Worm (Caenorhabditis elegans): ENCODE data around the gene cnc-5.
A peak's percentile ranks its signal among the peaks of the same experiment; 100 is the strongest.

cnc-5 gene

DNA sequence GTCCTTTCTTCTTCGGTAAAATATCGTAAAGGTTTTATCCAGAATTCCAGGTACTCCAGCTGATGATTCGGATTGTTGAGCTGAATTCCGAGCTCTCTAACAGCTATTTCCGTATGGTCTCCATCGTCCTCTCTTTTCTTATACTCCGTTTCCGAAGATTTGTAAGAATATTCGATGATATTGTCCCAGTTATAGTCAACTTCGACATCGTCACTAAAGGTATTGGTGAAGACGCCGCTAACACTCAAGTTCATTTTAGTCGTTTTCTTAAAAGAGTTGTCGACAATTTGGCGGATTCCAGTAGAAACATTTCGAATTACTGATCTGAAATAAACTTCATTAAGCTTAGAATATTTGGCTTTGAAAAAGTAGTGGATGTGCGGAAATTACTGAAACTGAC lies 10.1 kb upstream of the cnc-5 start:
- TF ChIP-seq hlh-30 (tag; optimal IDR thresholded peaks at IDR 0.05; ENCODE audit: insufficient read depth) (no peak), F26F4.8 (GFP tag; conservative IDR thresholded peaks at IDR 0.05) (no peak), madf-9 (GFP tag; conservative IDR thresholded peaks at IDR 0.05) (no peak), dmd-8 (GFP tag; IDR thresholded peaks at IDR 0.05) (no peak), spr-1 (tag; optimal IDR thresholded peaks at IDR 0.05) (no peak), lsy-2 (tag; optimal IDR thresholded peaks at IDR 0.05) (no peak), ceh-62 (tag; optimal IDR thresholded peaks at IDR 0.05) (no peak), lin-29 (GFP tag; IDR thresholded peaks at IDR 0.05) (no peak)

ce11 chrV:1438205-1438604 lies 7.0 kb upstream of the cnc-5 start:
- TF ChIP-seq mxl-2 (GFP tag; conservative IDR thresholded peaks at IDR 0.05) (no peak), spr-1 (tag; optimal IDR thresholded peaks at IDR 0.05) (no peak), F37D6.2 (tag; optimal IDR thresholded peaks at IDR 0.05) (no peak), dpl-1 (GFP tag; optimal IDR thresholded peaks at IDR 0.05) (no peak), ces-1 (GFP tag; optimal IDR thresholded peaks at IDR 0.05) (no peak), aha-1 (tag) (peak; percentile 84), hlh-30 (tag; optimal IDR thresholded peaks at IDR 0.05; ENCODE audit: insufficient read depth) (peak; percentile 6), nhr-237 (tag; optimal IDR thresholded peaks at IDR 0.05) (no peak), arid-1 (GFP tag; conservative IDR thresholded peaks at IDR 0.05) (no peak), ceh-28 (tag; optimal IDR thresholded peaks at IDR 0.05) (no peak), nhr-77 (tag; optimal IDR thresholded peaks at IDR 0.05) (no peak), nhr-42 (GFP tag; IDR thresholded peaks at IDR 0.05) (no peak), lsy-2 (tag; optimal IDR thresholded peaks at IDR 0.05) (no peak), set-16 (GFP tag; IDR thresholded peaks at IDR 0.05) (no peak), mes-2 (tag; optimal IDR thresholded peaks at IDR 0.05; ENCODE audit: poor library complexity, severe bottlenecking) (no peak), R02D3.7 (tag; optimal IDR thresholded peaks at IDR 0.05) (no peak), gei-8 (GFP tag; optimal IDR thresholded peaks at IDR 0.05) (no peak), F49E8.2 (tag; optimal IDR thresholded peaks at IDR 0.05; ENCODE audit: borderline replicate concordance) (no peak), Y105C5A.15 (GFP tag; IDR thresholded peaks at IDR 0.05) (no peak), php-3 (GFP tag; IDR thresholded peaks at IDR 0.05) (no peak), unc-62 (GFP tag; optimal IDR thresholded peaks at IDR 0.05 in 1 of 2) (peak in 1 of 2 experiments; percentile 88), unc-62 (tag; optimal IDR thresholded peaks at IDR 0.05) (no peak), fos-1 (tag; optimal IDR thresholded peaks at IDR 0.05) (no peak), hmg-1.1 (GFP tag; IDR thresholded peaks at IDR 0.05) (no peak), ztf-7 (tag; optimal IDR thresholded peaks at IDR 0.05) (no peak), snpc-1.2 (GFP tag; IDR thresholded peaks at IDR 0.05) (no peak)

ce11 chrV:1438832-1439231 lies 6.3 kb upstream of the cnc-5 start, which contains the start of gene R09B5.11:
TSS of gene R09B5.11 (plus strand) at chrV:1439205.
- TF ChIP-seq spr-3 (GFP tag; optimal IDR thresholded peaks at IDR 0.05) (no peak), nhr-11 (tag; optimal IDR thresholded peaks at IDR 0.05) (no peak), hlh-30 (tag; optimal IDR thresholded peaks at IDR 0.05; ENCODE audit: insufficient read depth) (peak; percentile 47), fos-1 (tag; optimal IDR thresholded peaks at IDR 0.05) (no peak), aha-1 (tag) (peak; percentile 11), hlh-11 (tag; optimal IDR thresholded peaks at IDR 0.05) (peak; percentile 17), php-3 (GFP tag; IDR thresholded peaks at IDR 0.05) (no peak), arid-1 (GFP tag; conservative IDR thresholded peaks at IDR 0.05) (no peak), dmd-6 (GFP tag; IDR thresholded peaks at IDR 0.05) (peak; percentile 36), nhr-48 (tag; optimal IDR thresholded peaks at IDR 0.05) (peak; percentile 7), nhr-28 (tag; optimal IDR thresholded peaks at IDR 0.05) (peak; percentile 68), cey-2 (tag; optimal IDR thresholded peaks at IDR 0.05; ENCODE audit: borderline replicate concordance, insufficient read depth) (peak; percentile 16), F26F4.8 (GFP tag; conservative IDR thresholded peaks at IDR 0.05) (no peak), daf-8 (GFP tag; IDR thresholded peaks at IDR 0.05) (no peak), ama-1 (optimal IDR thresholded peaks at IDR 0.05) (no peak), mdl-1 (tag; optimal IDR thresholded peaks at IDR 0.05) (peak in 1 of 2 experiments; percentile 19)

All from whole organism, L4 larva.